Worm (Caenorhabditis elegans) whole organism, dauer: ENCODE results near the gene F46G11.2.

Experiments used
- unc-62 ChIP-seq: sonication (generic microtip); optimal IDR thresholded peaks from 2 replicates; lab custom pipeline; 2017; ENCODE audit warnings: missing biosample characterization, missing genetic modification reagents, missing genetic modification characterization

F46G11.2 gene

DNA sequence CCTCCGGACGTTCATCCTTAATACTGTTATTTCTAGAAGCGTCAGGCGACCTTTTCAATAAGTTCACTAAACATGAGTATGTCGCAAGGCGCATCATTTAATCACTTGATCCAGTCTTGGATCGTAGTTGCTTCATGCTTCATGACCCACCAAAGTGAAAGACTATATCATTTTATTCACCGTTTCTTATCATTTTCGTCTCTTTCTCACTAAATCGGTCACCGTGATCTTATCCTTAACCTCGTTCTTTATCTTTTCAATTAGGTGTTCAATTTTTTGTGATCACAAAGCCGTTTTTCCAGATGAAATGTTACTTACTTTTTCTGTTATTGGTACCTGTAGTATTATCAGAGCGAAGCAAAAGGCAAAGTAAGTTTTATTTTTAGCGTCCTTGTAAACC lies at the start of gene F46G11.2:
TSS of gene F46G11.2 (plus strand) at position 301 of the 400 bp plus-strand sequence.
- no peak for TF ChIP-seq unc-62 (GFP tag; lab: Kevin White, UChicago)

DNA sequence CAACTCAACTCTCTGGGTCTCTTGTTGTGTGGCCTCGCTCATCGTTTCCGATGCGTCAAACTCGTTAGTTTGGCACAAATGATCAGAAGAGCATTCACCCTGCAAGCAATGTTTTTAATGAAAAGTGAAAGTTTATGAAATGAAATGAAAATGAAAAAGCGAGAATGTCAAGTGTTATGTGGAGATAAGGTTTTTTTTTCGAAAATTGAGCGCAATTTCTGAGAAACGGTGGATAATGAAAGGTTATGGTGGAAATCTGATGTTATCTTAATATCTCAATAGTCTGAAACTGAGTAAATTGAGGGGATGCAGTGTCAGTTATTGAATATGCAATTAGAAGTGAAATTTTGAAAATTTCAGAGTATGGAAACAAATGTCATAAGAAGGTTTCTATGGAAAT lies 44.8 kb upstream of the F46G11.2 start, which contains the start of gene gnrr-4:
TSS of gene gnrr-4 (minus strand) at position 101 of the 400 bp plus-strand sequence.
- TF ChIP-seq unc-62 (GFP tag; lab: Kevin White, UChicago) = no peak

DNA sequence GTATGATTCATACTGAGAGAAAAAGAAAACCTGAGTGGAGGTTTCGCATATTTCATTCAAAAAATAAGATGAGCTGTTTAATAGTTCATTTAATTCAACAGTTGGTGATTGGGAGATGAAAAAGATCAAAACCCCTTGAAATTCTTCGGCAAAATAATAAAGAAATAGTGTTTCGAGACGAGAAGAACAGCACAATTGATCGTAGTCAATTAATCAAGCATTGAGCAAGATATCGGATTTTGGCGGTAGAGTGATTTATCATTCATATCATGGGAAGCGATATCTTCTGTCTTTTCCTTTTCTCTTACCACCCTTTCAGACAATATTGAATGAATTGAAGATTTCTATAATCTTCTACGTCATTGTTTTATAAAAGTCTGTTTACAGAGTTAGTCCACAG lies 41.3 kb upstream of the F46G11.2 start:
- no peak for TF ChIP-seq unc-62 (GFP tag; lab: Kevin White, UChicago)

DNA sequence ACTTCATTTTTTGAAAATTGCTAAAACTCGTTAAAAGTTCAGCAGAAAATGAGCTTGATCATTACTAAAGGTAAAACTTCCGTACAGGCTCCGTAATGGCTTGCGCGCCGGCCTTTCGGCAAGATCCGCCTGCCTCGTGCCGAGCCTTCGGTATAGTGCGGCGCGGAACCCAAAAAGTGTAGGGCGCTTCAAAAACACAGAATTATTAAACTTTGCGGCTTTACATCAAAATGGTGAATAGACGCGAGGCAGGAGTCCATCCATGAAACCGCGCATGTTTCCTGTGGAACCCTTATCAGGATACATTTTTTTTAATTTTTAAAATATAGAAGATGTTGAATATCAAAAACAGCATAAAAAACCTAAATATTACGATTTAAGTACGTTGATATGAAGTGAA lies 34.8 kb upstream of the F46G11.2 start:
- TF ChIP-seq unc-62 (GFP tag; lab: Kevin White, UChicago) = no peak

DNA sequence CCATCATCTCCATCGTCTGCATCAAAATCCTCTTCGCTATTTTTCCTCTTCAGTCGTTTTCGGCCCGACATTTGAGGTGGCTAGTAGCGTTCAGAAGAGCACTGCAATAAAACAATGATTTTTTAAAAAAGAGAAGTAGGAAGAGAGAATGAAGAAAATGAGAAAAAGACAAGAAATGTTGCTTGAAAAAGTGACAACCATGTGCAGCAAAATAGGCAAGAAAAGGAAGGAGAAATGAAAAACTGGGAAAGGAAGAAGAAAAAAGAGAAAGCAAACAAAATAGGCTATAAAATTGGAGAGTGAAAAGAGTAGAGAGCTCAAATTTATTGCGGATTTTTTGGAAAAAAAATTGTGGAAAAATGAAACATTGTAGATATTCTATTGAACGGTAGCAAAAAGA lies 24.7 kb upstream of the F46G11.2 start, which contains the start of gene tag-294:
TSS of gene tag-294 (minus strand) at position 101 of the 400 bp plus-strand sequence.
- TF ChIP-seq unc-62 (GFP tag; lab: Kevin White, UChicago) = no peak

DNA sequence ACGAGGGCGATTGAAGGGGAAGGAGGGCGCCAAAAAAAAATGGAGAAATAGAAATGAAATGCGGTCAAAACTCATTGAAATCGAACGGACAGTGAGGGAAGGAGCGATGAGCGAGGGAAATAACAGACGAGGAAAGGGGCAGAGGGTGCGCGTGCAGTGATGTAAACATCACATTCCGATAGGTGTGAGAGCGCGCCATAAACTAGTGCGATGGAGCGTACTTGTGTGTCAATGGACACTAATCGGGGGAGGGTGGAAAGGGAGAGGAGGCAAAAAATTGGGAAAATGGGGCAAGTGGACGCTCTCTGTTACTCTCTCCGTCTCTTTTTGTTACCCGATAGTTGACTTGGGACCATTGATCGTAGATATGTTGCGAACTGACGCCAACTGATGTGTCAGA lies 24.1 kb upstream of the F46G11.2 start:
- TF ChIP-seq unc-62 (GFP tag; lab: Kevin White, UChicago) = no peak

DNA sequence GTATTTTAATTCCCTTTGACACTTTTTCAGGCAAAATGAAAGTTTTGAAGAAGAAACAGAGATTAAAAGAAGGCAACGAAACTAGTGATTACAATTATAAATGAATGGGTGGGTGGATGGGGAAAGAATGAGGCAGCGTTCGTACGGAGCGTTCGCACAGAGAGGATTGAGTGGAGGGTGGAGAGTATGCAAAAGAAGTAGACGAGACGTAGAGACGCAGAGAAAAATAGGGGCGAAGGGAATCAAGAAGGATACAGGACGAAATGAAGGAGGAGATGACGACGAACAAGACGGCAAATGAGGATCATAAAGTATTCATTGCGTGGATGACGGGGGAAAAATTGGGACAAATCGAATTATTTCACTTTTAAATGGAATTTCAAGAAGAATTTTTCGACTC lies 23.2 kb upstream of the F46G11.2 start:
- TF ChIP-seq unc-62 (GFP tag; lab: Kevin White, UChicago) = no peak

DNA sequence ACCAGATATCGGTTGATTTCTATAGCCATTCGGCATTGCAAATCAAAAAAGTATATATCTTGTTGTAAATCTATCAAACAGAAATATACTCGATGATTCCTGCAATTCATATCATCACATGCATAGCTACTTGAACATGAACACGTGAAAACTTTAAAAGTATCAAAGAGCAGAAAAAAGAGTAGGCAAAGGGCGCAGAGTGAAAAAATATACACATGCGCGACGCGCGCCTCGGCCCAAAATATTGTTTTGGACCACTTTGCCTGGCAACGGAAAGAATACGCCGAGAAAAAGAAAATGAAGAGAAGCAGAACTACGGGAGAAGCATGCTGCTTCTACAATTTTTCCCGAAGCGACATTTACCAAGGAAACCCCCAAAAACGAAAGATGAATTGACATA lies 17.3 kb upstream of the F46G11.2 start, which contains the start of gene C54H2.4:
TSS of gene C54H2.4 (minus strand) at position 101 of the 400 bp plus-strand sequence.
- no peak for TF ChIP-seq unc-62 (GFP tag; lab: Kevin White, UChicago)

DNA sequence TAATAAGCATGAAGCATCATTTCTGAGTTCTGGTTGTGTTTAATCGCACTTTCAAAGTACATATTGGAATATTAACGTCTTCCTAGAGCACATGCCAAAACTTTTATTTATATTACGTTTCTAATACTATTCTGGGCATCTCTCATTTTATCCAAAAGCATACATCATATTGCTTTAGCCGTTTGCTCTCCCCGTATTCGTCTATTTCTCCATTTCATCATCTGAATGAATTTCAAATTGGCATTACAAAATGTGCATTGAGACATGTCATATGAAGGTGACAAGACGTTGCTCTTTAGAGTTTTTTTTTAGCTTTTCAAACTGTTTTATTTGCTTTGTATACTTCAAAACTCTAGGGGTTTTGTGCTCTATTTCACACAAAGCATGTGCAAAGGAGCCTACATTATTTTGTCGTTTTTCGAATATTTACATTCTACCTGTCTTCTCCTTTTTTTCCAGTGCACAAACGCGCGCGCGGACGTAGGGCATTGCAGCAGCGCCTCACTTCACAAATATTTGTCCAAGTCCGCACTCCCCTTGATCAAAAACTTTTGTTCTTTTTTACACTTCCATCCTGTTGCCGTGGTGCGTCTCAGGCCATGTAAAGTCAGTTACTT lies 15.3 kb upstream of the F46G11.2 start:
- no peak for TF ChIP-seq unc-62 (GFP tag; lab: Kevin White, UChicago)

DNA sequence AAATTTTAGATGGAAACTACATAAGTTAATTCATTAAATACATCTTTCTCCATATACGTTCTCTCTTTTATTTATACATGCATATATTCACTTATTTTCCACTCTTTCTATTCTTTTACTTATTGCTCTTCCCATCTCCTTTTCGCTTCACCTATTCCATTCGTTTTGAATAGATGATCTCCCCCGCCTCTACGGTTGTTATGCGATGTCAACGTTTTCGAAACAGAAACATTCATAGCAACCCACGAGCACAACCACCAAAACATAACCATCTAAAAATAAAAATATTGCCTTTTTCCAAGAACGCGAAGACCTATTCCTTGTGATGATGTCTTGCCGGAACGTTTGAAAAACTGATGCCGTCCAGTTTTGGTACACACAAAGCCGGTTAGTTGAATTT lies 14.5 kb upstream of the F46G11.2 start, which contains the start of gene sym-3:
TSS of gene sym-3 (plus strand) at position 301 of the 400 bp plus-strand sequence.
- TF ChIP-seq unc-62 (GFP tag; lab: Kevin White, UChicago) = no peak

DNA sequence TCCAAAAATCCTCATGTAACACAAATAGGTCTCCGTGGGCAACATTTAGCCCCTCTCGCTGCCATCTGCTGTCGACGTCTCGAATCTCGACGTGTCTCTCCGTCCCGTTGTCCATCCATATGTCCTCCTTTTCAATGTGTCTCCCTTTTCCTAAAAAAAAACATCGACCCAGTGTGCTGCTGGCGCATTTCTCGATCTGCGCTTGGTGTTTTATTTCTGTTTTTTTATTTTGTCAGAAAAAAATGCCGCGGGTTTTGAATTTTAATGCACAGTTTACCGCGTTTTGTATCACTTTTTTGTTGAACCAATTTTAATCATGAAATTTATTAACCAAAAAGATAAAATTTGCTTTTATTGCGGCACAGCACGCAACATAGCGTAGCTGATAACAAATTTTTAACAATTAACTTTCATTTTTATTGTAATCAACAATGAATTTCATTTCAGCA lies 12.1 kb upstream of the F46G11.2 start:
- no peak for TF ChIP-seq unc-62 (GFP tag; lab: Kevin White, UChicago)

DNA sequence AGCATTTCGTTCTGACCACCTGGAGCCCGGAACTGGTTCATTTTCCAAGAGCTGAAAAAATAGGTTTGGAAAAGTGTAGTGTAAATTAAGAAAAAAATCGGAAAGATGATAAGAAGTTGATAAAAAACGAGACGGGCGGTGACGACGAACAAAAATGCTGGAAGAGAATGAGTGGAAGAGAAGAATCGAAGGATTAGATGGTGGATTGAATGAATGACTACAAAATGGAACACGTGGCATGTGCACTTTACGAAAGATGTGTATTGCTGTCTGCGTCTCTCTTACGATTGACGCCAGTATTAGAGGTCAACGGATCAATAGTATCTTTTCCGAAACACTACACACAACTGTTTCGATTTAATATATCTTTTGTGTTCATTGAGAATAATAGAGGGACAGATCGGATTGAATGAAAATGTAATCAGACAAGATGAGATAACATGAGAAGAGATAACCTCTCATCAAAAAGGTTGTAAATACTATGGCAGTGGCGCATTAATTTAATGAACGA lies 7.2 kb upstream of the F46G11.2 start, which contains the start of gene sft-4:
TSS of gene sft-4 (minus strand) at position 51 of the 511 bp plus-strand sequence.
- no peak for TF ChIP-seq unc-62 (GFP tag; lab: Kevin White, UChicago)

DNA sequence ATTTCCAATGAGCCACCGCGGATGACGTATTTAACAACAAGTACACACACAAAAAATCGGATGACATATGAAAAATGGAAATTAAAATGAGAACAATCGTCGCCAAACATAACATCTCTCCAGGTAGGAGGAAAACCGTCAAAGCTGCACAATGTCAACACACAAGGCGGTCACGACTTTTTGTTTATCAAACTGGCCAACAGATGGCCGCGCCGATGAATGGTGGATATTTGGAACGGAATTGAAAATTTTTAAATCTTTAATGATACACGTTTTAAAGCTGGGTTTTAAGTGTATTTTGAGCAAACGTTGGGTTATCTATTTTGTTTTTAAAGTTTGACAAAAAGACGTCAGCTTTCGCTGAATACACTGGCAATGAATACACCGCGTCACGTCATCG lies 6.7 kb upstream of the F46G11.2 start:
- no peak for TF ChIP-seq unc-62 (GFP tag; lab: Kevin White, UChicago)

DNA sequence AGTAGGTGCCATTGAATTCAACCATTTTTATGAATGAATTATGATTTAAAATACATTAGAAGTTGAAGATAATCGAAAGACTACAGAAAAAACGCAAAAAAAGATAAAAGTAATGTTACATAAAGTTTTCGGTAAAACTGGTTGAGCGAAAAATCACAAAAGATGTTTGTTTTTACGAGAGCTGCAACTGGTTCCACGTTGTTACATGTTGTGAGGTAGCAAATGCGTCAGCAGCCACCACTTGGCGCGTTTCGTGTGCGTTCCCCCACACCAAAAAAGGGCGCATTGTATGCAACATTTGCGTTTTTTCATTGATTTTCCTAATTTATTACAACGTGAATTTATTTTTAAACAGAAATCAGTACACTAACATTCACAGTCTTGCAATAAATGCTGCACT lies 5.8 kb upstream of the F46G11.2 start, which contains the start of gene gakh-1:
TSS of gene gakh-1 (plus strand) at position 347 of the 400 bp plus-strand sequence.
- TF ChIP-seq unc-62 (GFP tag; lab: Kevin White, UChicago) = no peak

DNA sequence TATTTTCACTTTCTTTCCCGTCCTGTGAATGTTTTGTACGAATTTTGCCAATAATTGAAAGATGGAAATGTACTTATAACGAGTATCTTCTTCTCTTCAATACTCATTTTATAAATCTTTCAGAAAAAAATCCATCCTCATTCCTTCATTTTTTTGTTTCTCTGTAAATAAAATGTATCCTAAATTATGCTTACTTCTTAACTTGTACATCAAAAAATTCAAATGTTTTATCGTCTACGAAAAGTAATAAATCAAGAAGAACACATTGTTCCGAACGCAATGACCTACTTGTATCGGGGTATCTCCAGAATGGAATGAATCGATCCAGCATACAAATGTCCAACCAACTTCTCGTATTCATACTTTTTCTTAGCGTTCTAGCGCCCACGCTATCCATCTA lies 1.8 kb upstream of the F46G11.2 start, which contains the start of gene F46G11.6:
TSS of gene F46G11.6 (plus strand) at position 301 of the 400 bp plus-strand sequence.
- TF ChIP-seq unc-62 (GFP tag; lab: Kevin White, UChicago) = no peak

DNA sequence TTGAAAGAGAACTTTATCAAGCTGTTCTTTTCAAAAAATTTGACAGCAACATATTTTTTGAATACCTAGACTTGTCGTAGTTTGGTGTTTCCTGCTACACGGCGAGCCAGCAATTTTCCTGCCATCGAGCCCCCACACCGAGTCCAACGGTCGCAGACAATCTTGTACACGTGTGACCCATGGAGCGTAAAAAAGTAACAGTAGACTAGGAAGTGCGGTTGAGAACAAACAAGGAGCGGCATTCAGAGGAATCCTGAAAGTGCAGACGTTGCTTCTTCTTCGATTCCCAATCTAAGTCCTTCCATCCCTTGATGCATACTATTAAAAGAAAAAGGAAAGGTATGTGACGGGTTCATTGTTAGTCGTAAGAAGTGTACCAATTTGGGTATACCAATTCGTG lies 3.0 kb downstream of the F46G11.2 start, which contains the start of gene twnk-1:
TSS of gene twnk-1 (plus strand) at position 301 of the 400 bp plus-strand sequence.
- TF ChIP-seq unc-62 (GFP tag; lab: Kevin White, UChicago) = no peak
